Worm (Caenorhabditis elegans) whole organism, L1 larva: Measurements from ENCODE around the gene C27H5.2.

Experiments
- C04F5.9 ChIP-seq: sonication (generic microtip); optimal IDR thresholded peaks from 2 replicates; lab custom pipeline; 2016; ENCODE audit warnings: missing genetic modification characterization, missing compliant biosample characterization
- C34B4.2 ChIP-seq: sonication (generic microtip); optimal IDR thresholded peaks from 2 replicates; lab custom pipeline; 2017; ENCODE audit warnings: mild to moderate bottlenecking, missing genetic modification characterization, missing compliant biosample characterization
- F16B12.6 ChIP-seq: fragments of 150-350 bp; optimal IDR thresholded peaks from 2 replicates; lab custom pipeline; 2014; ENCODE audit warnings: missing biosample characterization, missing genetic modification characterization
- aha-1 ChIP-seq: fragments of 150-350 bp; optimal IDR thresholded peaks from 2 replicates; lab custom pipeline; 2014; ENCODE audit warnings: missing biosample characterization, missing genetic modification characterization
- ceh-63 ChIP-seq: fragments of 200-800 bp; sonication (Bioruptor generic); optimal IDR thresholded peaks from 2 replicates; lab custom pipeline; 2018; ENCODE audit warnings: mild to moderate bottlenecking, missing genetic modification characterization, missing compliant biosample characterization
- ceh-82 ChIP-seq, 3 experiments: fragments of 150-350 bp in 1 of 3; sonication (generic microtip) in 2 of 3; optimal IDR thresholded peaks; 2 replicates each; lab custom pipeline; 2014 to 2017; ENCODE audit warnings: missing biosample characterization in 3 of 3, missing genetic modification characterization in 3 of 3
- ceh-88 ChIP-seq: fragments of 200-800 bp; sonication (Bioruptor generic); IDR thresholded peaks from 2 replicates; pipeline ENCODE4 v1.3.6; 2022; ENCODE audit warnings: missing genetic modification characterization, missing compliant biosample characterization
- dpl-1 ChIP-seq, 3 experiments: fragments of 150-350 bp in 2 of 3; sonication (generic microtip) in 1 of 3; optimal IDR thresholded peaks; 2 replicates each; lab custom pipeline; 2014 to 2017; ENCODE audit warnings: missing biosample characterization in 3 of 3, missing genetic modification characterization in 3 of 3, missing genetic modification reagents in 3 of 3
- dsc-1 ChIP-seq: sonication (generic microtip); optimal IDR thresholded peaks from 2 replicates; lab custom pipeline; 2016; ENCODE audit warnings: mild to moderate bottlenecking, missing genetic modification characterization, missing compliant biosample characterization
- efl-1 ChIP-seq, 4 experiments: fragments of 150-350 bp; optimal IDR thresholded peaks in 3 of 4; peaks in 1 of 4; 1 replicate in 1 of 4; 2 replicates in 3 of 4; lab custom pipeline; 2014; ENCODE audit warnings: missing biosample characterization in 2 of 4, missing genetic modification characterization in 2 of 4, missing genetic modification reagents in 2 of 4
- efl-3 ChIP-seq: fragments of 200-800 bp; sonication (Bioruptor generic); optimal IDR thresholded peaks from 2 replicates; lab custom pipeline; 2018; ENCODE audit warnings: mild to moderate bottlenecking, missing genetic modification characterization, missing compliant biosample characterization
- elt-2 ChIP-seq: sonication (generic microtip); optimal IDR thresholded peaks from 2 replicates; lab custom pipeline; 2016; ENCODE audit warnings: missing genetic modification characterization, mild to moderate bottlenecking, inconsistent platforms, missing compliant biosample characterization, missing genetic modification reagents
- elt-3 ChIP-seq, 6 experiments: fragments of 150-350 bp in 1 of 6; sonication (generic microtip); optimal IDR thresholded peaks; 2 replicates each; lab custom pipeline; 2017 to 2018; ENCODE audit warnings: missing biosample characterization in 6 of 6, missing genetic modification characterization in 6 of 6, inconsistent platforms in 1 of 6
- fkh-10 ChIP-seq: sonication (generic microtip); optimal IDR thresholded peaks from 2 replicates; lab custom pipeline; 2017; ENCODE audit warnings: missing biosample characterization, missing genetic modification reagents, missing genetic modification characterization
- grh-1 ChIP-seq: fragments of 200-800 bp; sonication (Bioruptor generic); IDR thresholded peaks from 2 replicates; pipeline ENCODE4 v1.3.6; 2022; ENCODE audit warnings: missing genetic modification reagents, missing genetic modification characterization, missing compliant biosample characterization
- hlh-4 ChIP-seq: sonication (generic microtip); optimal IDR thresholded peaks from 2 replicates; lab custom pipeline; 2016; ENCODE audit warnings: mild to moderate bottlenecking, missing genetic modification characterization, missing compliant biosample characterization
- hpl-2 ChIP-seq: fragments of 150-350 bp; optimal IDR thresholded peaks from 2 replicates; lab custom pipeline; 2014; ENCODE audit warnings: missing biosample characterization, missing genetic modification reagents, missing genetic modification characterization
- irx-1 ChIP-seq: sonication (generic microtip); optimal IDR thresholded peaks from 2 replicates; lab custom pipeline; 2016; ENCODE audit warnings: missing genetic modification characterization, missing compliant biosample characterization
- isw-1 ChIP-seq: fragments of 200-800 bp; sonication (Bioruptor generic); IDR thresholded peaks from 2 replicates; pipeline ENCODE4 v1.3.6; 2022; ENCODE audit warnings: missing genetic modification characterization, missing compliant biosample characterization
- lin-14 ChIP-seq: fragments of 200-800 bp; sonication (Bioruptor generic); optimal IDR thresholded peaks from 2 replicates; lab custom pipeline; 2018; ENCODE audit warnings: mild to moderate bottlenecking, missing genetic modification characterization, moderate library complexity, missing compliant biosample characterization
- lin-15B ChIP-seq: fragments of 150-350 bp; sonication (generic microtip); optimal IDR thresholded peaks from 3 replicates; lab custom pipeline; 2014; ENCODE audit warnings: missing biosample characterization, missing genetic modification characterization
- lin-35 ChIP-seq, 2 experiments: fragments of 150-350 bp; optimal IDR thresholded peaks; 2 replicates each; lab custom pipeline; 2014; ENCODE audit warnings: missing biosample characterization in 2 of 2, missing genetic modification characterization in 2 of 2, missing genetic modification reagents in 2 of 2
- lsy-2 ChIP-seq, 2 experiments: fragments of 150-350 bp; optimal IDR thresholded peaks; 2 replicates each; lab custom pipeline; 2014; ENCODE audit warnings: missing biosample characterization in 2 of 2, missing genetic modification characterization in 2 of 2
- mab-9 ChIP-seq: fragments of 200-800 bp; sonication (Bioruptor generic); IDR thresholded peaks from 2 replicates; pipeline ENCODE4 v1.3.6; 2022; ENCODE audit warnings: missing genetic modification reagents, missing genetic modification characterization, missing compliant biosample characterization
- mep-1 ChIP-seq: fragments of 150-350 bp; optimal IDR thresholded peaks from 2 replicates; lab custom pipeline; 2014; ENCODE audit warnings: missing biosample characterization, missing genetic modification characterization
- nhr-11 ChIP-seq: fragments of 150-350 bp; optimal IDR thresholded peaks from 2 replicates; lab custom pipeline; 2014; ENCODE audit warnings: missing biosample characterization, missing genetic modification characterization
- nhr-20 ChIP-seq: sonication (generic microtip); optimal IDR thresholded peaks from 2 replicates; lab custom pipeline; 2016; ENCODE audit warnings: mild to moderate bottlenecking, missing genetic modification characterization, missing compliant biosample characterization
- nhr-47 ChIP-seq: sonication (generic microtip); optimal IDR thresholded peaks from 2 replicates; lab custom pipeline; 2016; ENCODE audit warnings: mild to moderate bottlenecking, missing genetic modification characterization, moderate library complexity, missing compliant biosample characterization
- nhr-77 ChIP-seq: fragments of 150-350 bp; optimal IDR thresholded peaks from 2 replicates; lab custom pipeline; 2014; ENCODE audit warnings: missing biosample characterization, missing genetic modification characterization
- nhr-84 ChIP-seq: sonication (generic microtip); optimal IDR thresholded peaks from 2 replicates; lab custom pipeline; 2017; ENCODE audit warnings: missing biosample characterization, missing genetic modification characterization
- nhr-85 ChIP-seq: sonication (generic microtip); peaks from one replicate; lab custom pipeline; 2016; ENCODE audit warnings: missing genetic modification characterization, inconsistent platforms, missing compliant biosample characterization
- nhr-90 ChIP-seq: sonication (generic microtip); optimal IDR thresholded peaks from 2 replicates; lab custom pipeline; 2016; ENCODE audit warnings: mild to moderate bottlenecking, missing genetic modification characterization, missing compliant biosample characterization; ENCODE audit not compliant: poor library complexity
- pax-3 ChIP-seq: fragments of 200-800 bp; sonication (Bioruptor generic); optimal IDR thresholded peaks from 2 replicates; lab custom pipeline; 2018; ENCODE audit warnings: mild to moderate bottlenecking, missing genetic modification characterization, moderate library complexity, missing compliant biosample characterization
- skn-1 ChIP-seq: fragments of 150-350 bp; optimal IDR thresholded peaks from 2 replicates; lab custom pipeline; 2014; ENCODE audit warnings: missing biosample characterization, missing genetic modification characterization
- snpc-4 ChIP-seq: fragments of 150-350 bp; optimal IDR thresholded peaks from 2 replicates; lab custom pipeline; 2014; ENCODE audit warnings: missing biosample characterization, missing genetic modification characterization
- sox-4 ChIP-seq: sonication (generic microtip); optimal IDR thresholded peaks from 2 replicates; lab custom pipeline; 2016; ENCODE audit warnings: missing genetic modification characterization, missing compliant biosample characterization
- sup-37 ChIP-seq: fragments of 200-800 bp; sonication (Bioruptor generic); optimal IDR thresholded peaks from 2 replicates; lab custom pipeline; 2018; ENCODE audit warnings: mild to moderate bottlenecking, missing genetic modification characterization, missing compliant biosample characterization
- swsn-7 ChIP-seq: sonication (generic microtip); optimal IDR thresholded peaks from 2 replicates; lab custom pipeline; 2016; ENCODE audit warnings: missing genetic modification characterization, missing compliant biosample characterization
- tbx-2 ChIP-seq: sonication (generic microtip); optimal IDR thresholded peaks from 2 replicates; lab custom pipeline; 2016; ENCODE audit warnings: missing genetic modification characterization, missing compliant biosample characterization
- tlp-1 ChIP-seq: fragments of 150-350 bp; optimal IDR thresholded peaks from 2 replicates; lab custom pipeline; 2014; ENCODE audit warnings: missing biosample characterization, missing genetic modification characterization
- unc-130 ChIP-seq: fragments of 150-350 bp; optimal IDR thresholded peaks from 2 replicates; lab custom pipeline; 2017; ENCODE audit warnings: missing biosample characterization, missing genetic modification characterization, inconsistent platforms
- unc-30 ChIP-seq: sonication (generic microtip); optimal IDR thresholded peaks from 2 replicates; lab custom pipeline; 2017; ENCODE audit warnings: missing biosample characterization, missing genetic modification characterization
- unc-86 ChIP-seq: sonication (generic microtip); optimal IDR thresholded peaks from 2 replicates; lab custom pipeline; 2016; ENCODE audit warnings: missing genetic modification characterization, missing compliant biosample characterization
- vab-15 ChIP-seq: sonication (generic microtip); optimal IDR thresholded peaks from 2 replicates; lab custom pipeline; 2017; ENCODE audit warnings: missing genotype, mild to moderate bottlenecking, missing genetic modification characterization, missing compliant biosample characterization
- ztf-4 ChIP-seq: fragments of 150-350 bp; optimal IDR thresholded peaks from 2 replicates; lab custom pipeline; 2014; ENCODE audit warnings: missing biosample characterization, missing genetic modification characterization

C27H5.2 gene

DNA sequence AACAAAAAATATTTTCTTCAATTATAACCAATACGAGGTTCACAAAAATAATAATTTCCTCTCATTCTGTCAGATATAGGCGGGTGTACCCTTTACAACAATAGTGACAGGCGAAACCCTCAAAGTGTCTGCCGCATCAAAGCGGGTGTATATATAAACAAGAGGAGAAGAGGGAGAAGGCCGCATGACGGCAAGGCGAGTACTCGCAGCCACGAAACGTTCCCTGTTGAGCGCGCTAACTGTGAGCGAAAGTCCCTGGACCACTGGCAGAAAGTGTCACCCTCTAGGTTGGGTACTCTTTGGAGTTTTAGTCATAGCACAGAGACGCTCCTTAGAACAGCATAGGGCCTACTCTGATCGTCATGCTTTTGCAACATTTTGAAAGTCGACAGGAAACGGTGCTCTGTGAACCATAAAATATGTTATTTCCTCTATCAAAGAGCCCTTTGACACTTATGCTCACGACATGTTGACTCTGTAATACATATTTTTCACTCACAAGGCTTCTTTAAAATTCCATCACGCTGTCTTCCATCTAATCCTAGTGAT is 44.7 kb downstream of the C27H5.2 start, which contains the start of gene pcrg-1 (continued):
- TF ChIP-seq nhr-85 (tag; lab: Kevin White, UChicago), result peak; percentile 92
- TF ChIP-seq hlh-4, result no peak
- no peak for TF ChIP-seq unc-30 (tag; lab: Kevin White, UChicago)
- peak in 2 of 6 experiments; percentile 36 to 83 for TF ChIP-seq elt-3 (tag; optimal IDR thresholded peaks at IDR 0.05; lab: Kevin White, UChicago)
- TF ChIP-seq fkh-10 (GFP tag; lab: Kevin White, UChicago), result no peak
- TF ChIP-seq nhr-20, result peak; percentile 89
- no peak for TF ChIP-seq skn-1 (tag; lab: Kevin White, UChicago)
- no peak for TF ChIP-seq nhr-84 (tag; lab: Kevin White, UChicago)
- TF ChIP-seq irx-1 (tag; lab: Kevin White, UChicago), result peak; percentile 80
- TF ChIP-seq nhr-47 (tag; lab: Kevin White, UChicago), result peak; percentile 90
- peak; percentile 9 for TF ChIP-seq ztf-4 (tag; lab: Kevin White, UChicago)
- TF ChIP-seq unc-130 (tag; lab: Kevin White, UChicago), result peak; percentile 24
- peak; percentile 51 for TF ChIP-seq pax-3
- peak; percentile 76 for TF ChIP-seq ceh-88 (GFP tag; lab: Robert Waterston, UW)
- peak; percentile 89 for TF ChIP-seq nhr-90
- no peak for TF ChIP-seq hpl-2
- TF ChIP-seq tbx-2 (tag; lab: Kevin White, UChicago), result peak; percentile 83
- no peak for TF ChIP-seq vab-15
- no peak for TF ChIP-seq aha-1 (tag; lab: Kevin White, UChicago)
- TF ChIP-seq unc-86 (tag; lab: Kevin White, UChicago), result peak; percentile 57
- TF ChIP-seq lin-14 (GFP tag; lab: Kevin White, UChicago), result peak; percentile 86
- TF ChIP-seq F16B12.6 (tag; lab: Kevin White, UChicago), result peak; percentile 8
- peak; percentile 87 for TF ChIP-seq dsc-1 (tag; lab: Kevin White, UChicago)
- TF ChIP-seq C04F5.9 (tag; lab: Kevin White, UChicago), result peak; percentile 59
- peak; percentile 77 for TF ChIP-seq grh-1 (GFP tag; lab: Robert Waterston, UW)
- peak; percentile 58 to 75 for TF ChIP-seq efl-1 (optimal IDR thresholded peaks at IDR 0.05; lab: Kevin White, UChicago)
- peak; percentile 58 to 97 for TF ChIP-seq efl-1 (GFP tag; optimal IDR thresholded peaks at IDR 0.05 in 1 of 2; lab: Kevin White, UChicago)
- TF ChIP-seq sox-4, result peak; percentile 36
- TF ChIP-seq lin-15B (tag; lab: Kevin White, UChicago), result no peak
- TF ChIP-seq mep-1, result peak; percentile 74
- TF ChIP-seq, all 84 proteins: peak for 55

DNA sequence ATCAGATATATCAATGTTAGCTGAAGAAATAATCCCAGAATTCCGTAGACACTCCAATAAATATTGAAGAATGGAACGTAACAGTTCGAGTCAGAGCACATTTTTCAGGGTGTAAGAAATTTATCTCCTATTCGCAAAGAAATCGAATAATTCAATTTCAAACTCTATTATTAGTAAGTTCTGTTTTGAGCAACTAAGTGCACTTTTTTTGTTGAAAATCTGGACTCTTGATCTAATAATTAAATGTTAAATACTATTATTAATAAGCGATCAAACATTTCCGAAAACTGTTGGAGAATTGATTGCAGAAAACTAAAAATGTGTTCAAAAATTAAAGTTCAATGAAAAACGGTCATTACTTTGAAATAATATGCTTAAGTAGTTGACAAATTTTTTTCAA is 47.7 kb downstream of the C27H5.2 start, which contains the start of gene srd-56:
srd-56 (minus strand) TSS at position 101 of the 400 bp plus-strand sequence.
- TF ChIP-seq nhr-90 (no peak), efl-1 (optimal IDR thresholded peaks at IDR 0.05; lab: Kevin White, UChicago) (no peak), efl-1 (GFP tag; optimal IDR thresholded peaks at IDR 0.05 in 1 of 2; lab: Kevin White, UChicago) (no peak), hpl-2 (no peak), dpl-1 (GFP tag; optimal IDR thresholded peaks at IDR 0.05; lab: Kevin White, UChicago) (no peak), lin-15B (tag; lab: Kevin White, UChicago) (no peak), ceh-82 (tag; optimal IDR thresholded peaks at IDR 0.05; lab: Kevin White, UChicago) (no peak), swsn-7 (tag; lab: Kevin White, UChicago) (no peak), C34B4.2 (tag; lab: Kevin White, UChicago) (no peak)
- TF ChIP-seq, all 84 proteins: peak for 0

DNA sequence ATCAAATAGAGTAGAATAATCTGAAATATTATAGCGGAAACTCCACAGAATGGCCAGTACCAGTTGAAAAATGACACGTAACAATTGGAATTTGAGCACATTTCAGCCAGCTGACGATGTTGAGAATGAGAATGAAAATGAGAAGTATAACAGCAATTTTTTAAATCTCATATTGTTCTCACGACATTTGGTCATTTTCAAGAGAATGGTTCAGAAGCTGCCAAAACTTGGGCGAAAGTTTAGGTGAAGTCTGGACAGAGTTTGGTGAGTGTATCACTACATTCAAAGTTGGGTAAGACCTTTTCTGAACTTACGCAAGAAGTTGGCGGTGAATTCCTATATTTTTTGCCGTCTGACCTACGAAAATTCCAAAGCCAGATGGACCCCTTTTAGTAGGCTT is 49.6 kb downstream of the C27H5.2 start, which contains the start of gene srd-58:
srd-58 (minus strand) TSS at position 101 of the 400 bp plus-strand sequence.
- TF ChIP-seq grh-1 (GFP tag; lab: Robert Waterston, UW) (no peak), sup-37 (GFP tag; lab: Kevin White, UChicago) (no peak), efl-3 (GFP tag; lab: Kevin White, UChicago) (no peak), C34B4.2 (tag; lab: Kevin White, UChicago) (no peak), dsc-1 (tag; lab: Kevin White, UChicago) (no peak), nhr-77 (tag; lab: Kevin White, UChicago) (no peak), ceh-63 (GFP tag; lab: Kevin White, UChicago) (no peak), irx-1 (tag; lab: Kevin White, UChicago) (no peak), snpc-4 (tag; lab: Kevin White, UChicago) (no peak), nhr-11 (tag; lab: Kevin White, UChicago) (no peak), lsy-2 (tag; optimal IDR thresholded peaks at IDR 0.05; lab: Kevin White, UChicago) (no peak), elt-2 (tag; lab: Kevin White, UChicago) (no peak), nhr-85 (tag; lab: Kevin White, UChicago) (no peak), lin-35 (GFP tag; optimal IDR thresholded peaks at IDR 0.05; lab: Kevin White, UChicago) (no peak), isw-1 (GFP tag; lab: Robert Waterston, UW) (no peak), tlp-1 (tag; lab: Kevin White, UChicago) (no peak), mep-1 (no peak), mab-9 (GFP tag; lab: Robert Waterston, UW) (no peak)
